Fruit fly (Drosophila melanogaster): ENCODE data around the gene PNPase.

PNPase gene

dm6 chr3R:31369054-31369453 is 36.2 kb downstream of the PNPase start:
- TF ChIP-seq psq (optimal IDR thresholded peaks at IDR 0.05) (no peak), usp (GFP tag; optimal IDR thresholded peaks at IDR 0.05) (no peak), Dll (optimal IDR thresholded peaks at IDR 0.05) (no peak), CG8478 (optimal IDR thresholded peaks at IDR 0.05) (no peak), EcR (GFP tag; optimal IDR thresholded peaks at IDR 0.05) (no peak), pan (optimal IDR thresholded peaks at IDR 0.05) (no peak)

- TF ChIP-seq EcR (GFP tag; optimal IDR thresholded peaks at IDR 0.05) (no peak), pan (optimal IDR thresholded peaks at IDR 0.05) (no peak), Dll (optimal IDR thresholded peaks at IDR 0.05) (no peak), CG8478 (optimal IDR thresholded peaks at IDR 0.05) (no peak), psq (optimal IDR thresholded peaks at IDR 0.05) (no peak), usp (GFP tag; optimal IDR thresholded peaks at IDR 0.05) (no peak)
These were observed 41.6 kb downstream of the PNPase start for dm6 chr3R:31363615-31364014.

Measured in whole organism.